Fruit fly (Drosophila melanogaster) whole organism, prepupa: ENCODE data around the gene CG4390.

ENCODE experiments used
- Met ChIP-seq: fragments of 200-800 bp; sonication (Bioruptor generic); optimal IDR thresholded peaks from 3 replicates; lab custom pipeline; 2016; ENCODE audit warnings: missing biosample characterization, missing genetic modification characterization
- pdm3 ChIP-seq: fragments of 200-800 bp; sonication (Bioruptor generic); optimal IDR thresholded peaks from 3 replicates; lab custom pipeline; 2016; ENCODE audit warnings: missing biosample characterization, missing genetic modification characterization
- ss ChIP-seq, 2 experiments: fragments of 200-800 bp; sonication (Bioruptor generic); optimal IDR thresholded peaks; 2 replicates in 1 of 2; 3 replicates in 1 of 2; lab custom pipeline; 2017 to 2018; ENCODE audit warnings: mild to moderate bottlenecking in 2 of 2, missing biosample characterization in 2 of 2, missing genetic modification characterization in 2 of 2, moderate library complexity in 1 of 2

- TF ChIP-seq ss (GFP tag; optimal IDR thresholded peaks at IDR 0.05; lab: Kevin White, UChicago), result no peak
- no peak for TF ChIP-seq Met (GFP tag; lab: Kevin White, UChicago)
- no peak for TF ChIP-seq pdm3 (GFP tag; lab: Kevin White, UChicago)
Observed at dm6 chr3R:20057501-20057900, 2.0 kb downstream of the CG4390 start, which contains the start of gene mdlc.
